Fruit fly (Drosophila melanogaster): ENCODE results near the gene Cpr72Ea.

Cpr72Ea gene

dm6 chr3L:16380770-16381169, 18.4 kb downstream of the Cpr72Ea start (continued):
- TF ChIP-seq CG9932 (GFP tag; IDR thresholded peaks at IDR 0.05) (peak; percentile 79), wdn (GFP tag; IDR thresholded peaks at IDR 0.05) (0 out of 2 replicates have a peak, but pooled peaks have one; percentile 36), lmd (GFP tag; IDR thresholded peaks at IDR 0.05) (no peak; the same call in 1 of the 2 replicates), sim (GFP tag; IDR thresholded peaks at IDR 0.05) (0 out of 2 replicates have a peak, but pooled peaks have one; percentile 41), kay (GFP tag; optimal IDR thresholded peaks at IDR 0.05) (peak; percentile 25), Ptx1 (GFP tag; IDR thresholded peaks at IDR 0.05) (peak; percentile 63), CG15601 (tag; optimal IDR thresholded peaks at IDR 0.05) (peak; percentile 48), maf-S (GFP tag; optimal IDR thresholded peaks at IDR 0.05) (peak; percentile 46), ase (GFP tag; IDR thresholded peaks at IDR 0.05) (no peak; the same call in 2 of the 3 replicates), CG34422 (GFP tag; IDR thresholded peaks at IDR 0.05) (peak; percentile 36; the same call in 1 of the 3 replicates), amos (GFP tag; IDR thresholded peaks at IDR 0.05; ENCODE audit: partially characterized antibody) (no peak), Pdp1 (GFP tag; optimal IDR thresholded peaks at IDR 0.05) (peak; percentile 74 to 75), nau (GFP tag; optimal IDR thresholded peaks at IDR 0.05) (peak; percentile 67), CG4707 (GFP tag; optimal IDR thresholded peaks at IDR 0.05) (peak; percentile 16), CG13287 (GFP tag; IDR thresholded peaks at IDR 0.05; ENCODE audit: partially characterized antibody) (no peak), CG10979 (tag; optimal IDR thresholded peaks at IDR 0.05) (peak; percentile 67), CG11398 (GFP tag; optimal IDR thresholded peaks at IDR 0.05) (peak; percentile 36), abd-A (tag; optimal IDR thresholded peaks at IDR 0.05) (no peak), Meics (GFP tag; optimal IDR thresholded peaks at IDR 0.05) (peak; percentile 69), CG12155 (GFP tag; optimal IDR thresholded peaks at IDR 0.05) (peak; percentile 55), Fer2 (tag; optimal IDR thresholded peaks at IDR 0.05) (peak; percentile 64), CG10959 (GFP tag; IDR thresholded peaks at IDR 0.05) (peak; percentile 36; the same call in 1 of the 2 replicates), fd64A (GFP tag; optimal IDR thresholded peaks at IDR 0.05) (peak; percentile 23), CG13624 (GFP tag; optimal IDR thresholded peaks at IDR 0.05) (peak; percentile 71), CG11247 (GFP tag; IDR thresholded peaks at IDR 0.05) (peak; percentile 59), Scr (GFP tag; IDR thresholded peaks at IDR 0.05; ENCODE audit: partially characterized antibody) (no peak), pzg (GFP tag; optimal IDR thresholded peaks at IDR 0.05) (no peak), CG13424 (tag; optimal IDR thresholded peaks at IDR 0.05) (peak; percentile 79), CG3726 (GFP tag; IDR thresholded peaks at IDR 0.05) (no peak), ATbp (GFP tag; optimal IDR thresholded peaks at IDR 0.05) (no peak), ap (GFP tag; IDR thresholded peaks at IDR 0.05) (peak; percentile 19; the same call in 1 of the 2 replicates), Blimp-1 (GFP tag; optimal IDR thresholded peaks at IDR 0.05) (peak; percentile 73), fru (optimal IDR thresholded peaks at IDR 0.05) (no peak), pros (GFP tag; optimal IDR thresholded peaks at IDR 0.05) (peak; percentile 0), CG30431 (GFP tag; optimal IDR thresholded peaks at IDR 0.05) (no peak), Ssrp (tag; optimal IDR thresholded peaks at IDR 0.05) (peak; percentile 59), lab (GFP tag; optimal IDR thresholded peaks at IDR 0.05) (peak; percentile 88), gsb (GFP tag; IDR thresholded peaks at IDR 0.05) (peak; percentile 52), YL-1 (GFP tag; optimal IDR thresholded peaks at IDR 0.05) (no peak), ro (GFP tag; IDR thresholded peaks at IDR 0.05) (no peak), crol (GFP tag; IDR thresholded peaks at IDR 0.05) (no peak), CG2120 (GFP tag; optimal IDR thresholded peaks at IDR 0.05) (peak; percentile 85), CG32772 (GFP tag; IDR thresholded peaks at IDR 0.05) (no peak), Dp (GFP tag; optimal IDR thresholded peaks at IDR 0.05) (no peak), CG4854 (GFP tag; optimal IDR thresholded peaks at IDR 0.05) (peak; percentile 29), fd3F (GFP tag; optimal IDR thresholded peaks at IDR 0.05) (peak; percentile 64), dmrt99B (tag; optimal IDR thresholded peaks at IDR 0.05) (peak; percentile 80), klu (GFP tag; IDR thresholded peaks at IDR 0.05) (0 out of 2 replicates have a peak, but pooled peaks have one; percentile 25), CG6272 (GFP tag; IDR thresholded peaks at IDR 0.05) (no peak), Dbx (GFP tag; IDR thresholded peaks at IDR 0.05) (0 out of 3 replicates have a peak, but pooled peaks have one; percentile 51)
